Worm (Caenorhabditis elegans): ENCODE results near the gene ubc-19.

DNA sequence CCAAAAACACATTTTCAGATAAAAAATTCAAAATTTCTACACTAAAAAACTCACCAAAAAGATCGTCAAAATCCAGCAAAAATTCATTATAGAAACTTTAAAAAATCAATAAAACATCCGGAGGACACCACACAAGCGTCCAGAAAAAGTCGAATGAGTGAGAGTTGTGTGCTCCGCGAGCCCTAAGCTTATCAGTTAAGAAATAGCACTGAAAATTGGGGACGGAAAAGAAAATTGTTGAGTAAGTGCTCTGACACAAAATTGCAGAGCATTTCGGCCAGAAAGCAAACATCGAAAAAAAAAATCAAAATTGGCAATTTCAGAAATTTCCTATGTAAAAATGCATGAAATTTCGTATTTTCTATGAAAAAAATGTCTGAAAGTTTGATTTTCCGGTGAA lies 48.1 kb upstream of the ubc-19 start:
- TF ChIP-seq nhr-28 (tag; optimal IDR thresholded peaks at IDR 0.05) (no peak), sea-2 (GFP tag; optimal IDR thresholded peaks at IDR 0.05) (no peak), elt-2 (tag; optimal IDR thresholded peaks at IDR 0.05) (no peak), nhr-43 (tag; optimal IDR thresholded peaks at IDR 0.05; ENCODE audit: poor library complexity, severe bottlenecking) (no peak), ZK546.5 (tag; optimal IDR thresholded peaks at IDR 0.05) (no peak), ceh-82 (tag; optimal IDR thresholded peaks at IDR 0.05) (no peak)
